Worm (Caenorhabditis elegans) whole organism, L4 larva: ENCODE data around the gene cyp-35A1.

ENCODE experiments used
- D1046.2 ChIP-seq: fragments of 200-800 bp; sonication (Bioruptor generic); IDR thresholded peaks from 2 replicates; pipeline ENCODE4 v1.3.6; 2022; ENCODE audit warnings: missing genetic modification characterization, missing compliant biosample characterization
- T20F7.1 ChIP-seq: fragments of 200-800 bp; sonication (Bioruptor generic); optimal IDR thresholded peaks from 2 replicates; lab custom pipeline; 2018; ENCODE audit warnings: mild to moderate bottlenecking, missing genetic modification characterization, missing compliant biosample characterization
- Y5F2A.4 ChIP-seq: fragments of 200-800 bp; sonication (Bioruptor generic); optimal IDR thresholded peaks from 2 replicates; lab custom pipeline; 2018; ENCODE audit warnings: mild to moderate bottlenecking, missing genetic modification characterization, missing compliant biosample characterization
- ZK337.2 ChIP-seq: fragments of 200-800 bp; sonication (Bioruptor generic); IDR thresholded peaks from 2 replicates; pipeline ENCODE4 v1.3.6; 2022; ENCODE audit warnings: missing genetic modification reagents, missing genetic modification characterization, missing compliant biosample characterization
- ZK546.5 ChIP-seq, 2 experiments: sonication (generic microtip); optimal IDR thresholded peaks; 2 replicates each; lab custom pipeline; 2017; ENCODE audit warnings: missing biosample characterization in 2 of 2, missing genetic modification characterization in 2 of 2
- aly-2 ChIP-seq: sonication (generic microtip); optimal IDR thresholded peaks from 2 replicates; lab custom pipeline; 2018; ENCODE audit warnings: missing biosample characterization, missing genetic modification characterization
- ceh-20 ChIP-seq: fragments of 200-800 bp; sonication (Bioruptor generic); IDR thresholded peaks from 2 replicates; pipeline ENCODE4 v1.3.6; 2022; ENCODE audit warnings: missing genetic modification reagents, missing genetic modification characterization, missing compliant biosample characterization
- ceh-32 ChIP-seq: sonication (generic microtip); optimal IDR thresholded peaks from 2 replicates; lab custom pipeline; 2016; ENCODE audit warnings: mild to moderate bottlenecking, missing genetic modification characterization, missing compliant biosample characterization; ENCODE audit not compliant: poor library complexity
- ceh-62 ChIP-seq: sonication (generic microtip); optimal IDR thresholded peaks from 2 replicates; lab custom pipeline; 2017; ENCODE audit warnings: missing biosample characterization, missing genetic modification characterization
- ceh-82 ChIP-seq: sonication (generic microtip); optimal IDR thresholded peaks from 2 replicates; lab custom pipeline; 2017; ENCODE audit warnings: missing biosample characterization, missing genetic modification characterization
- ces-1 ChIP-seq: fragments of 150-350 bp; sonication (generic microtip); optimal IDR thresholded peaks from 4 replicates; lab custom pipeline; 2014; ENCODE audit warnings: missing biosample characterization, missing genetic modification reagents, missing genetic modification characterization
- daf-8 ChIP-seq: fragments of 200-800 bp; sonication (Bioruptor generic); IDR thresholded peaks from 2 replicates; pipeline ENCODE4 v1.3.6; 2022; ENCODE audit warnings: missing genetic modification characterization, missing compliant biosample characterization
- dmd-6 ChIP-seq: fragments of 200-800 bp; sonication (Bioruptor generic); IDR thresholded peaks from 2 replicates; pipeline ENCODE4 v1.3.6; 2022; ENCODE audit warnings: missing genetic modification reagents, missing genetic modification characterization, missing compliant biosample characterization
- dmd-8 ChIP-seq: fragments of 200-800 bp; sonication (Bioruptor generic); IDR thresholded peaks from 2 replicates; pipeline ENCODE4 v1.3.6; 2022; ENCODE audit warnings: missing genetic modification characterization, missing compliant biosample characterization
- duxl-1 ChIP-seq: sonication (generic microtip); optimal IDR thresholded peaks from 2 replicates; lab custom pipeline; 2016; ENCODE audit warnings: mild to moderate bottlenecking, missing genetic modification characterization, moderate library complexity, missing compliant biosample characterization; ENCODE audit not compliant: poor library complexity
- dve-1 ChIP-seq: sonication (generic microtip); optimal IDR thresholded peaks from 2 replicates; lab custom pipeline; 2017; ENCODE audit warnings: antibody characterized with exemption, mild to moderate bottlenecking, missing genetic modification characterization, missing compliant biosample characterization; ENCODE audit not compliant: insufficient read depth
- hif-1 ChIP-seq, 2 experiments: sonication (generic microtip); optimal IDR thresholded peaks; 2 replicates each; lab custom pipeline; 2016 to 2017; ENCODE audit warnings: missing compliant biosample characterization in 2 of 2, missing genetic modification characterization in 2 of 2, missing genetic modification reagents in 2 of 2, missing genotype in 2 of 2, mild to moderate bottlenecking in 1 of 2
- lim-7 ChIP-seq: fragments of 200-800 bp; sonication (Bioruptor generic); IDR thresholded peaks from 2 replicates; pipeline ENCODE4 v1.3.6; 2022; ENCODE audit warnings: missing genetic modification characterization, missing compliant biosample characterization
- lin-1 ChIP-seq: fragments of 200-800 bp; sonication (Bioruptor generic); IDR thresholded peaks from 2 replicates; pipeline ENCODE4 v1.3.6; 2022; ENCODE audit warnings: missing genetic modification reagents, missing genetic modification characterization, missing compliant biosample characterization
- madf-5 ChIP-seq, 2 experiments: fragments of 200-800 bp; sonication (Bioruptor generic); IDR thresholded peaks; 2 replicates each; pipeline ENCODE4 v1.3.6; 2022; ENCODE audit warnings: missing compliant biosample characterization in 2 of 2, missing genetic modification characterization in 2 of 2
- mdl-1 ChIP-seq, 2 experiments: fragments of 150-350 bp in 1 of 2; sonication (generic microtip) in 1 of 2; optimal IDR thresholded peaks; 2 replicates each; lab custom pipeline; 2014 to 2017; ENCODE audit warnings: missing biosample characterization in 2 of 2, missing genetic modification characterization in 2 of 2
- mdt-29 ChIP-seq: fragments of 200-800 bp; sonication (Bioruptor generic); IDR thresholded peaks from 2 replicates; pipeline ENCODE4 v1.3.6; 2022; ENCODE audit warnings: missing genetic modification reagents, missing genetic modification characterization, missing compliant biosample characterization
- mep-1 ChIP-seq: fragments of 150-350 bp; sonication (generic microtip); optimal IDR thresholded peaks from 3 replicates; lab custom pipeline; 2014; ENCODE audit warnings: missing biosample characterization, missing genetic modification characterization
- mes-2 ChIP-seq: sonication (generic microtip); optimal IDR thresholded peaks from 2 replicates; lab custom pipeline; 2016; ENCODE audit warnings: missing genotype, mild to moderate bottlenecking, missing genetic modification characterization, missing compliant biosample characterization; ENCODE audit not compliant: poor library complexity, severe bottlenecking
- mxl-2 ChIP-seq: fragments of 200-800 bp; sonication (Bioruptor generic); conservative IDR thresholded peaks from 2 replicates; pipeline ENCODE4 v1.3.6; 2022; ENCODE audit warnings: missing genetic modification reagents, missing genetic modification characterization, missing compliant biosample characterization
- nhr-10 ChIP-seq: fragments of 150-350 bp; optimal IDR thresholded peaks from 2 replicates; lab custom pipeline; 2014; ENCODE audit warnings: missing biosample characterization, missing genetic modification characterization
- nhr-102 ChIP-seq: sonication (generic microtip); optimal IDR thresholded peaks from 2 replicates; lab custom pipeline; 2016; ENCODE audit warnings: mild to moderate bottlenecking, missing genetic modification characterization, moderate library complexity, missing compliant biosample characterization
- nhr-111 ChIP-seq: fragments of 200-800 bp; sonication (Bioruptor generic); optimal IDR thresholded peaks from 2 replicates; lab custom pipeline; 2018; ENCODE audit warnings: mild to moderate bottlenecking, missing genetic modification characterization, missing compliant biosample characterization
- nhr-41 ChIP-seq: fragments of 200-800 bp; sonication (Bioruptor generic); IDR thresholded peaks from 2 replicates; pipeline ENCODE4 v1.3.6; 2022; ENCODE audit warnings: missing genetic modification reagents, missing genetic modification characterization, missing compliant biosample characterization
- nhr-48 ChIP-seq: sonication (generic microtip); optimal IDR thresholded peaks from 2 replicates; lab custom pipeline; 2016; ENCODE audit warnings: mild to moderate bottlenecking, missing genetic modification characterization, missing compliant biosample characterization
- nhr-76 ChIP-seq: fragments of 150-350 bp; optimal IDR thresholded peaks from 2 replicates; lab custom pipeline; 2014; ENCODE audit warnings: missing biosample characterization, missing genetic modification characterization
- saeg-2 ChIP-seq: fragments of 200-800 bp; sonication (Bioruptor generic); IDR thresholded peaks from 2 replicates; pipeline ENCODE4 v1.3.6; 2022; ENCODE audit warnings: missing genetic modification reagents, missing genetic modification characterization, missing compliant biosample characterization
- snpc-4 ChIP-seq: fragments of 150-350 bp; optimal IDR thresholded peaks from 2 replicates; lab custom pipeline; 2014; ENCODE audit warnings: missing biosample characterization, missing genetic modification characterization
- tag-97 ChIP-seq: fragments of 200-800 bp; sonication (Bioruptor generic); IDR thresholded peaks from 2 replicates; pipeline ENCODE4 v1.3.6; 2022; ENCODE audit warnings: missing genetic modification characterization, missing compliant biosample characterization
- unc-62 ChIP-seq, 3 experiments: fragments of 150-350 bp in 1 of 3; sonication (generic microtip); optimal IDR thresholded peaks in 2 of 3; peaks in 1 of 3; 1 replicate in 1 of 3; 2 replicates in 2 of 3; lab custom pipeline; 2014 to 2017; ENCODE audit warnings: missing biosample characterization in 3 of 3, missing genetic modification characterization in 3 of 3, missing genetic modification reagents in 3 of 3, missing genotype in 1 of 3
- vab-7 ChIP-seq: fragments of 200-800 bp; sonication (Bioruptor generic); IDR thresholded peaks from 2 replicates; pipeline ENCODE4 v1.3.6; 2022; ENCODE audit warnings: missing genetic modification reagents, missing genetic modification characterization, missing compliant biosample characterization
- zag-1 ChIP-seq: fragments of 150-350 bp; optimal IDR thresholded peaks from 2 replicates; lab custom pipeline; 2014; ENCODE audit warnings: missing biosample characterization, missing genetic modification characterization
- zfp-3 ChIP-seq: fragments of 200-800 bp; sonication (Bioruptor generic); conservative IDR thresholded peaks from 2 replicates; pipeline ENCODE4 v1.3.6; 2022; ENCODE audit warnings: missing genetic modification reagents, missing genetic modification characterization, missing compliant biosample characterization
- zip-2 ChIP-seq: fragments of 150-350 bp; optimal IDR thresholded peaks from 2 replicates; lab custom pipeline; 2014; ENCODE audit warnings: missing biosample characterization, missing genetic modification characterization

cyp-35A1 gene

DNA sequence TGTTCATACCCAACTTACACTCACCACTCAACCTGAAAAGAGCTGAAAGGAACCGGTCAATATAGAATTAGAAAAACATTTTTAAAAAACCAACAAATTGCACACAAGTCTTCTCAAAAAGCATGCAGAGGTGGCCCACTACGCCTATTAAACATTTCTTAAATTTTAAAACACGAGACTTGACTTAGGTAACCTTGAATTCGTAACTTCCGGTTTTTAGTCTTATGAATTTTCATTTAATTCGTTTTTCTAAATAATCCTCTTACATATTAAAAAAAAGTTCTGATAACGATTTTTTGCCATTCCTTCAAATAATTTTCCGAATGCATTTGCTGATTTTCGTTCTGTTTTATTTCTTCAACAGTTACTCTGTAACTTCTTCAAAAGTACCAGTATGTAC is 33.5 kb downstream of the cyp-35A1 start, which contains the start of gene clec-7:
Gene clec-7 (plus strand): TSS at position 301 of the 400 bp plus-strand sequence.
- TF ChIP-seq unc-62 (GFP tag; optimal IDR thresholded peaks at IDR 0.05 in 1 of 2; lab: Kevin White, UChicago) (peak in 1 of 2 experiments; percentile 43), unc-62 (tag; optimal IDR thresholded peaks at IDR 0.05; lab: Kevin White, UChicago) (no peak), zip-2 (no peak)

DNA sequence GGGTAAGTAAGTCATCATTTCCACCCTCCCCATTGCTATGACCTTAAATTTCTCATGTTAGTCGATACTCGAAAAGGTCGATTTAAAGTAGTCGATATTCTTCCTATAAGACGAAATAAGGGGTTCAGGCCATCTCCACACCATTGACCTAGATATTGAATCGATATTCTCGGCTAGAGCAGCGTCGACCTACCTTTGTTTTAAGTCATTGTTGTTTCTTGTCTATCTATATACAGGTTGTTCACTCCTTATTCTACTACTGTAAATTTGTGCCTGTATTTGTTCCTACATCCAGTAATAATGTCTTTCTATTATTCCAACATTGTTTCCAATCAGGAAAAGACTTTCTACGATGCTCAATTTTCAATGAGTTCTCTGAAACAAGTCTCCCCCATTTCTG is 34.6 kb downstream of the cyp-35A1 start, which contains the start of gene F10G2.4:
Gene F10G2.4 (plus strand): TSS at position 301 of the 400 bp plus-strand sequence.
- no peak for TF ChIP-seq ZK337.2
- no peak for TF ChIP-seq ceh-82 (tag; lab: Kevin White, UChicago)
- TF ChIP-seq, all 104 proteins: peak for 0

DNA sequence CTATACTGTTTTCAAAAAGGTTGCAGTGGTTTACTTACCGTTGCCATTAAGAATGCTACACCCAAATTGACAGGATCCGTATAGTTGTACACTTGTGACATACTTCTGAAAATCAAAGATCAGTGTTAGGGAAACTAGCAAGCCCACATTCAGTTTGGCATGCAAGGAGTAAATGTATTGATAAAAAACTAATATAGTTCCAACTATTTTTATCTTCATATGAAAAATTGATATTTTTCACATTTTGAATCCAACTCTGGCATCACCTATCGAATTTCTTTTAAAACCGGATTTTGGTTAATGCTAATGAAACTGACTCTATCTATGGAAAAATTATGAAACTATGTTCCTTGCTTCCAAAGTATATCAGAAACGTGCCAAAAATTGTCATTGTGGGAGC is 36.3 kb downstream of the cyp-35A1 start, which contains the start of gene srx-92:
Gene srx-92 (minus strand): TSS at position 101 of the 400 bp plus-strand sequence.
- TF ChIP-seq lim-7 (GFP tag; lab: Robert Waterston, UW) (no peak), ceh-20 (GFP tag; lab: Robert Waterston, UW) (no peak), zag-1 (no peak), unc-62 (GFP tag; optimal IDR thresholded peaks at IDR 0.05 in 1 of 2; lab: Kevin White, UChicago) (no peak), unc-62 (tag; optimal IDR thresholded peaks at IDR 0.05; lab: Kevin White, UChicago) (no peak), hif-1 (tag; optimal IDR thresholded peaks at IDR 0.05; lab: Kevin White, UChicago) (no peak), vab-7 (no peak), daf-8 (no peak), saeg-2 (GFP tag; lab: Robert Waterston, UW) (no peak), nhr-111 (GFP tag; lab: Kevin White, UChicago) (no peak), ZK546.5 (tag; optimal IDR thresholded peaks at IDR 0.05; lab: Kevin White, UChicago) (no peak), mep-1 (tag; lab: Kevin White, UChicago) (no peak), nhr-102 (tag; lab: Kevin White, UChicago) (no peak), mes-2 (tag; lab: Kevin White, UChicago) (no peak), mxl-2 (GFP tag; lab: Robert Waterston, UW) (no peak), nhr-41 (GFP tag; lab: Robert Waterston, UW) (no peak), ceh-62 (tag; lab: Kevin White, UChicago) (no peak), nhr-10 (tag; lab: Kevin White, UChicago) (no peak), ces-1 (GFP tag; lab: Kevin White, UChicago) (no peak), dmd-8 (GFP tag; lab: Robert Waterston, UW) (no peak)

DNA sequence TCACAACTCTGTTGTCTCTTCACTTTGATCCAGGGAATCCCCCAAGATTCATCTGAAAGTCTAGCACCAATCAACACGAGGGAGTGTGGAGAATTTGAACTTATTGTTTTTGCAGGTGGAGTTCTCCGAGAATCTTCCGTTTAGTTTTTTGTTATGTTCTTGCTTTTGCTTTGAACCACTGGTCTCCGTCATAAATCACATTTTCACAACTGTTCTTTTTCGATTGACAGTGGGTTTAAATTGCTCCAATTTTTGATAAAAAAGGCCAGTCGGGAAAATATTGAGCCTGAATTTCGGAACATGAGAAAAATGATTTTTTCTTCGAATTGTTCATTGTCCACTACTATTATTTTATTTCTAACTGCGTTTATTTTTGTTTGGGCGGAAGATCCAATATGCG is 39.7 kb downstream of the cyp-35A1 start, which contains the start of gene F10G2.10:
Gene F10G2.10 (plus strand): TSS at position 301 of the 400 bp plus-strand sequence.
- TF ChIP-seq unc-62 (GFP tag; optimal IDR thresholded peaks at IDR 0.05 in 1 of 2; lab: Kevin White, UChicago) (peak in 1 of 2 experiments; percentile 39), unc-62 (tag; optimal IDR thresholded peaks at IDR 0.05; lab: Kevin White, UChicago) (no peak), ceh-82 (tag; lab: Kevin White, UChicago) (no peak), tag-97 (GFP tag; lab: Robert Waterston, UW) (no peak), ceh-62 (tag; lab: Kevin White, UChicago) (no peak)

DNA sequence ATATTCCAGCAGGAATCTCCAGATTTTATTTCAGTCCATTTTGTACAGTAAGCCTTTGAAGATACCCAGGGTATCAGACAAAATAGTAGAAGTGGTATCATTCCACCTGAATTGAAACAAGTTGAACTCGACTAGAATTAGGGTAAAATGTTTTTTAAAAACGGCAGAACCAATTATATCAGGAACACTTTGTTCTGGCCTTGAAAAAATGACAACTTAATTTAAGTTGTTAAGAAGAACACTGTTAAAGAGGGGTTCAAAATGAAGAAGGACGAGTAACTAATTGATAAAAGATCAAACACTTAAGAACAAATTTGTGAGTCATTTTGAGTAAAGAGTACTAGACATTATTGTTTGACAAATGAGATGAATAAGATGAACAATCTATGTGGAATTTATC is 40.7 kb downstream of the cyp-35A1 start, which contains the start of gene lmd-4:
Gene lmd-4 (minus strand): TSS at position 101 of the 400 bp plus-strand sequence.
- TF ChIP-seq zfp-3 (GFP tag; lab: Robert Waterston, UW) (no peak), unc-62 (GFP tag; optimal IDR thresholded peaks at IDR 0.05 in 1 of 2; lab: Kevin White, UChicago) (no peak), unc-62 (tag; optimal IDR thresholded peaks at IDR 0.05; lab: Kevin White, UChicago) (no peak), dmd-6 (GFP tag; lab: Robert Waterston, UW) (no peak), aly-2 (no peak), nhr-48 (tag; lab: Kevin White, UChicago) (no peak), D1046.2 (GFP tag; lab: Robert Waterston, UW) (no peak)

DNA sequence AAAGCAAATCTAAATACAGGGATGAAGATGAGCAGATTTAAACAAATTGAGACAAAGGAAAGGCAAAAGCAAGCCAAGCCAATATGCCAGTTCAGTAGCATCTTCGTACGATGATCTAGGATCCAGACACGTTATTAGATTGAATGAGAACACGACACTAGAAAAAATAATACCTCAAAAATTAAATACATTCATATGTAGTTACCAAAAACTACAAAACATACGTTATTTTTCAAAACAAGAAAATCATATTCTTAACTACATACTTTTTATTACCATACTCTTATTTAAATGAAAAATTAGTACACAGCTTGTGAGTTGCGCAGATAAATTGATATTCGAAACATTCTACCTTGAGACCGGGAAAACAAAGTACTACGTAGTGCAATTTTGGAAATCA is 48.3 kb downstream of the cyp-35A1 start, which contains the start of gene srx-6:
Gene srx-6 (minus strand): TSS at position 101 of the 400 bp plus-strand sequence.
- TF ChIP-seq lin-1 (no peak), mdt-29 (GFP tag; lab: Robert Waterston, UW) (no peak), T20F7.1 (GFP tag; lab: Kevin White, UChicago) (no peak), nhr-76 (tag; lab: Kevin White, UChicago) (no peak), dve-1 (no peak), duxl-1 (tag; lab: Kevin White, UChicago) (no peak), mxl-2 (GFP tag; lab: Robert Waterston, UW) (no peak), dmd-8 (GFP tag; lab: Robert Waterston, UW) (no peak), madf-5 (GFP tag; IDR thresholded peaks at IDR 0.05; lab: Robert Waterston, UW) (no peak), snpc-4 (tag; lab: Kevin White, UChicago) (no peak), Y5F2A.4 (no peak), mdl-1 (tag; optimal IDR thresholded peaks at IDR 0.05; lab: Kevin White, UChicago) (no peak), ceh-32 (no peak)
